Worm (Caenorhabditis elegans): Measurements from ENCODE around the gene C06B8.3.

Gene C06B8.3

DNA sequence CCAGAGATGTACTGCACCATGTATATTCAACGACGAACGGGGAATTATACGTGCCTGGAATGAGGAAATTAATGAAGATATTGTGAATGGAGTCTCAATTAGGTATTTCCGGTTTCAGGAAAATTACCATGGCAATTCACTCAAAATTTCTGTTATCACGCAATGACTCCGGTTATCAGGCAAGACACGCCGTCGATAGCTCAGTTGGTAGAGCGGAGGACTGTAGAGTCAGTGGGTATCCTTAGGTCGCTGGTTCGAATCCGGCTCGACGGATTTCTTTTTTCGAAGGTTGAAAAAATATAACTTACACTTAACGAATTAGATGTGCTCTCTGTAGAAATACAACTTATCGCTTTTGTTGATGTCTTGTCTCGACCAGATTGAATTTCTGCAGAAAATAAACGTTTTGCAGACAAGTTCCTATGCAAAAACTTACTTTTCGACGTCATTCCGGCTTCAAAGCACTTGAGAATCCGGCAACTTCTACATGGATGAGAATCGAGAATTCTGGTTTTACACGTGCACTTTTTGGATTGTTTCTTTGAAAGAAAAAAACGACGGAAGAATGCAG is 3.8 kb downstream of the C06B8.3 start (continued):
- no peak for TF ChIP-seq set-16 (GFP tag; IDR thresholded peaks at IDR 0.05)
- 0 out of 2 replicates have a peak, but pooled peaks have one; percentile 27 for TF ChIP-seq tra-1 (GFP tag; IDR thresholded peaks at IDR 0.05)
- no peak for TF ChIP-seq Y5F2A.4 (GFP tag; optimal IDR thresholded peaks at IDR 0.05)
- TF ChIP-seq hlh-11 (tag; optimal IDR thresholded peaks at IDR 0.05) = no peak
- no peak for TF ChIP-seq nhr-77 (tag; optimal IDR thresholded peaks at IDR 0.05)
- no peak for TF ChIP-seq egl-27 (tag; optimal IDR thresholded peaks at IDR 0.05)
- no peak for TF ChIP-seq daf-19 (GFP tag; conservative IDR thresholded peaks at IDR 0.05)
- TF ChIP-seq F10B5.3 (tag; optimal IDR thresholded peaks at IDR 0.05) = no peak
- TF ChIP-seq unc-130 (GFP tag; optimal IDR thresholded peaks at IDR 0.05) = no peak
- TF ChIP-seq zfp-3 (GFP tag; conservative IDR thresholded peaks at IDR 0.05) = no peak
- no peak for TF ChIP-seq lin-15B (tag; optimal IDR thresholded peaks at IDR 0.05)
- TF ChIP-seq nhr-41 (GFP tag; IDR thresholded peaks at IDR 0.05) = no peak
- no peak for TF ChIP-seq T26A8.4 (GFP tag; IDR thresholded peaks at IDR 0.05)
- TF ChIP-seq tag-97 (GFP tag; IDR thresholded peaks at IDR 0.05) = no peak
- no peak for TF ChIP-seq ZK546.5 (tag; optimal IDR thresholded peaks at IDR 0.05)
- TF ChIP-seq nhr-10 (tag; optimal IDR thresholded peaks at IDR 0.05) = no peak
- TF ChIP-seq D1046.2 (GFP tag; IDR thresholded peaks at IDR 0.05) = no peak
- TF ChIP-seq lin-39 (tag; optimal IDR thresholded peaks at IDR 0.05) = no peak
- TF ChIP-seq ztf-11 (tag; optimal IDR thresholded peaks at IDR 0.05) = no peak
- TF ChIP-seq mdl-1 (tag; optimal IDR thresholded peaks at IDR 0.05) = no peak
- TF ChIP-seq rbr-2 (tag; optimal IDR thresholded peaks at IDR 0.05) = no peak
- TF ChIP-seq ceh-32 (tag; optimal IDR thresholded peaks at IDR 0.05; ENCODE audit: poor library complexity) = no peak
- TF ChIP-seq snpc-4 (tag; optimal IDR thresholded peaks at IDR 0.05) = no peak
- peak; percentile 91 for TF ChIP-seq aha-1 (tag)
- TF ChIP-seq fkh-10 (GFP tag; optimal IDR thresholded peaks at IDR 0.05) = no peak
- TF ChIP-seq unc-62 (GFP tag; optimal IDR thresholded peaks at IDR 0.05 in 1 of 2) = peak in 1 of 2 experiments; percentile 64
- TF ChIP-seq unc-62 (tag; optimal IDR thresholded peaks at IDR 0.05) = no peak
- no peak for TF ChIP-seq unc-39 (tag; optimal IDR thresholded peaks at IDR 0.05)
- no peak for TF ChIP-seq dmd-9 (GFP tag; IDR thresholded peaks at IDR 0.05)
- TF ChIP-seq ama-1 (optimal IDR thresholded peaks at IDR 0.05) = no peak
- TF ChIP-seq hmg-1.1 (GFP tag; IDR thresholded peaks at IDR 0.05) = no peak
- TF ChIP-seq egl-43 (GFP tag; IDR thresholded peaks at IDR 0.05) = peak; percentile 62; the same call in 1 of the 2 replicates
- no peak for TF ChIP-seq nhr-28 (tag; optimal IDR thresholded peaks at IDR 0.05)
- TF ChIP-seq cey-2 (tag; optimal IDR thresholded peaks at IDR 0.05; ENCODE audit: borderline replicate concordance, insufficient read depth) = no peak
- no peak for TF ChIP-seq madf-5 (GFP tag; IDR thresholded peaks at IDR 0.05)
- TF ChIP-seq lin-1 (GFP tag; IDR thresholded peaks at IDR 0.05) = 0 out of 2 replicates have a peak, but pooled peaks have one; percentile 43
- 0 out of 2 replicates have a peak, but pooled peaks have one; percentile 34 for TF ChIP-seq vab-7 (GFP tag; IDR thresholded peaks at IDR 0.05)
- TF ChIP-seq madf-9 (GFP tag; conservative IDR thresholded peaks at IDR 0.05) = 0 out of 2 replicates have a peak, but pooled peaks have one; percentile 16
- TF ChIP-seq nhr-11 (tag; optimal IDR thresholded peaks at IDR 0.05) = no peak
- TF ChIP-seq zip-2 (tag; optimal IDR thresholded peaks at IDR 0.05) = no peak
- TF ChIP-seq duxl-1 (tag; optimal IDR thresholded peaks at IDR 0.05; ENCODE audit: poor library complexity) = no peak
- no peak for TF ChIP-seq ctbp-1 (GFP tag; IDR thresholded peaks at IDR 0.05)
- TF ChIP-seq nhr-25 (tag; optimal IDR thresholded peaks at IDR 0.05; ENCODE audit: borderline replicate concordance, insufficient read depth) = no peak
- TF ChIP-seq php-3 (GFP tag; IDR thresholded peaks at IDR 0.05) = no peak
- TF ChIP-seq gei-8 (GFP tag; optimal IDR thresholded peaks at IDR 0.05) = no peak
- no peak for TF ChIP-seq mes-2 (tag; optimal IDR thresholded peaks at IDR 0.05; ENCODE audit: poor library complexity, severe bottlenecking)
